Fruit fly (Drosophila melanogaster): ENCODE results near the gene CG13390.

The CG13390 gene

dm6 chr2L:8327272-8327555 is 49.4 kb downstream of the CG13390 start, which contains the start of gene CG14275:
Gene CG14275, plus strand, starts transcription at chr2L:8327456.
- no peak for TF ChIP-seq CTCF (optimal IDR thresholded peaks at IDR 0.05)
- TF ChIP-seq CG8478 (optimal IDR thresholded peaks at IDR 0.05): no peak

dm6 chr2L:8326414-8327271 is 50.0 kb downstream of the CG13390 start:
- TF ChIP-seq CTCF (optimal IDR thresholded peaks at IDR 0.05): no peak
- no peak for TF ChIP-seq CG8478 (optimal IDR thresholded peaks at IDR 0.05)

Data from S2 (cell line).